Worm (Caenorhabditis elegans) whole organism, mixed stage, embryonic: ENCODE measurements around the gene C06E4.2.

ENCODE experiments used
- elt-3 ChIP-seq: fragments of 150-350 bp; optimal IDR thresholded peaks from 2 replicates; lab custom pipeline; 2014; ENCODE audit warnings: missing biosample characterization, missing genetic modification characterization
- mep-1 ChIP-seq: fragments of 150-350 bp; optimal IDR thresholded peaks from 2 replicates; lab custom pipeline; 2017; ENCODE audit warnings: missing biosample characterization, missing genetic modification reagents, missing genetic modification characterization, inconsistent platforms
- mls-2 ChIP-seq: sonication (generic microtip); optimal IDR thresholded peaks from 2 replicates; lab custom pipeline; 2016; ENCODE audit warnings: mild to moderate bottlenecking, missing genetic modification characterization, moderate library complexity, missing compliant biosample characterization
- tbx-8 ChIP-seq: fragments of 200-800 bp; sonication (Bioruptor generic); optimal IDR thresholded peaks from 2 replicates; lab custom pipeline; 2018; ENCODE audit warnings: mild to moderate bottlenecking, missing genetic modification characterization, moderate library complexity, missing compliant biosample characterization
- ztf-11 ChIP-seq: fragments of 150-350 bp; optimal IDR thresholded peaks from 2 replicates; lab custom pipeline; 2014; ENCODE audit warnings: missing biosample characterization, missing genetic modification characterization

- TF ChIP-seq mls-2 (tag; lab: Kevin White, UChicago) (no peak), tbx-8 (GFP tag; lab: Kevin White, UChicago) (no peak), mep-1 (no peak), elt-3 (tag; lab: Kevin White, UChicago) (no peak), ztf-11 (tag; lab: Kevin White, UChicago) (no peak)
Observed at ce11 chrIV:7323904-7324303, 47.1 kb downstream of the C06E4.2 start.
